Worm (Caenorhabditis elegans) whole organism, L3 larva: Measurements from ENCODE around the gene T20D4.3.

Source experiments
- R02D3.7 ChIP-seq: fragments of 150-350 bp; optimal IDR thresholded peaks from 2 replicates; lab custom pipeline; 2014; ENCODE audit warnings: missing biosample characterization, missing genetic modification characterization
- ZK546.5 ChIP-seq: sonication (generic microtip); optimal IDR thresholded peaks from 2 replicates; lab custom pipeline; 2017; ENCODE audit warnings: missing biosample characterization, missing genetic modification characterization
- aly-2 ChIP-seq: fragments of 150-350 bp; optimal IDR thresholded peaks from 2 replicates; lab custom pipeline; 2014; ENCODE audit warnings: missing biosample characterization, missing genetic modification characterization
- ama-1 ChIP-seq: fragments of 150-350 bp; optimal IDR thresholded peaks from 2 replicates; lab custom pipeline; 2018
- ceh-16 ChIP-seq: sonication (generic microtip); optimal IDR thresholded peaks from 2 replicates; lab custom pipeline; 2017; ENCODE audit warnings: missing biosample characterization, missing genetic modification characterization
- ceh-28 ChIP-seq: fragments of 150-350 bp; optimal IDR thresholded peaks from 2 replicates; lab custom pipeline; 2014; ENCODE audit warnings: missing biosample characterization, missing genetic modification reagents, missing genetic modification characterization
- ceh-82 ChIP-seq: fragments of 150-350 bp; optimal IDR thresholded peaks from 2 replicates; lab custom pipeline; 2014; ENCODE audit warnings: missing biosample characterization, missing genetic modification characterization
- ceh-9 ChIP-seq: sonication (generic microtip); optimal IDR thresholded peaks from 2 replicates; lab custom pipeline; 2018; ENCODE audit warnings: missing biosample characterization, missing genetic modification characterization
- daf-12 ChIP-seq: fragments of 150-350 bp; optimal IDR thresholded peaks from 2 replicates; lab custom pipeline; 2014; ENCODE audit warnings: missing biosample characterization, missing genetic modification reagents, missing genetic modification characterization
- egl-27 ChIP-seq: sonication (generic microtip); optimal IDR thresholded peaks from 4 replicates; lab custom pipeline; 2017; ENCODE audit warnings: missing biosample characterization, missing genetic modification reagents, missing genetic modification characterization
- egl-5 ChIP-seq: fragments of 150-350 bp; optimal IDR thresholded peaks from 2 replicates; lab custom pipeline; 2017; ENCODE audit warnings: missing biosample characterization, missing genetic modification reagents, missing genetic modification characterization, inconsistent platforms
- elt-1 ChIP-seq: fragments of 150-350 bp; optimal IDR thresholded peaks from 2 replicates; lab custom pipeline; 2014; ENCODE audit warnings: missing biosample characterization, missing genetic modification characterization
- elt-2 ChIP-seq: sonication (generic microtip); optimal IDR thresholded peaks from 2 replicates; lab custom pipeline; 2016; ENCODE audit warnings: missing genetic modification reagents, mild to moderate bottlenecking, missing genetic modification characterization, missing compliant biosample characterization
- elt-3 ChIP-seq, 3 experiments: fragments of 150-350 bp in 1 of 3; sonication (generic microtip) in 2 of 3; optimal IDR thresholded peaks; 2 replicates in 2 of 3; 4 replicates in 1 of 3; lab custom pipeline; 2014 to 2017; ENCODE audit warnings: missing biosample characterization in 3 of 3, missing genetic modification characterization in 3 of 3
- eor-1 ChIP-seq, 2 experiments: fragments of 150-350 bp; optimal IDR thresholded peaks; 2 replicates each; lab custom pipeline; 2014 to 2018; ENCODE audit warnings: missing biosample characterization in 2 of 2, missing genetic modification characterization in 2 of 2
- fkh-2 ChIP-seq: fragments of 150-350 bp; optimal IDR thresholded peaks from 2 replicates; lab custom pipeline; 2014; ENCODE audit warnings: missing biosample characterization, missing genetic modification reagents, missing genetic modification characterization
- jun-1 ChIP-seq: fragments of 150-350 bp; optimal IDR thresholded peaks from 2 replicates; lab custom pipeline; 2014; ENCODE audit warnings: missing biosample characterization, missing genetic modification reagents, missing genetic modification characterization
- lin-15B ChIP-seq: fragments of 150-350 bp; optimal IDR thresholded peaks from 2 replicates; lab custom pipeline; 2014; ENCODE audit warnings: missing biosample characterization, missing genetic modification characterization
- lsy-12 ChIP-seq: sonication (generic microtip); optimal IDR thresholded peaks from 2 replicates; lab custom pipeline; 2016; ENCODE audit warnings: mild to moderate bottlenecking, missing genetic modification characterization, missing compliant biosample characterization
- mdl-1 ChIP-seq: fragments of 150-350 bp; optimal IDR thresholded peaks from 2 replicates; lab custom pipeline; 2014; ENCODE audit warnings: missing biosample characterization, missing genetic modification characterization
- mml-1 ChIP-seq: fragments of 150-350 bp; sonication (generic microtip); optimal IDR thresholded peaks from 3 replicates; lab custom pipeline; 2014; ENCODE audit warnings: missing biosample characterization, missing genetic modification characterization
- nfya-1 ChIP-seq: sonication (generic microtip); optimal IDR thresholded peaks from 2 replicates; lab custom pipeline; 2017; ENCODE audit warnings: missing genetic modification characterization, mild to moderate bottlenecking, missing compliant biosample characterization, antibody characterized with exemption, moderate library complexity; ENCODE audit not compliant: insufficient read depth
- nhr-11 ChIP-seq: fragments of 150-350 bp; optimal IDR thresholded peaks from 2 replicates; lab custom pipeline; 2014; ENCODE audit warnings: missing biosample characterization, missing genetic modification characterization
- nhr-12 ChIP-seq: fragments of 150-350 bp; optimal IDR thresholded peaks from 2 replicates; lab custom pipeline; 2014; ENCODE audit warnings: missing biosample characterization, missing genetic modification characterization
- nhr-23 ChIP-seq: fragments of 150-350 bp; optimal IDR thresholded peaks from 2 replicates; lab custom pipeline; 2014; ENCODE audit warnings: missing biosample characterization, missing genetic modification reagents, missing genetic modification characterization
- nhr-237 ChIP-seq: fragments of 150-350 bp; optimal IDR thresholded peaks from 2 replicates; lab custom pipeline; 2014; ENCODE audit warnings: missing biosample characterization, missing genetic modification characterization
- nhr-25 ChIP-seq: sonication (generic microtip); optimal IDR thresholded peaks from 2 replicates; lab custom pipeline; 2017; ENCODE audit warnings: missing biosample characterization, missing genetic modification characterization
- nhr-28 ChIP-seq: fragments of 150-350 bp; optimal IDR thresholded peaks from 2 replicates; lab custom pipeline; 2014; ENCODE audit warnings: missing biosample characterization, missing genetic modification characterization
- nhr-43 ChIP-seq: sonication (generic microtip); optimal IDR thresholded peaks from 2 replicates; lab custom pipeline; 2016; ENCODE audit warnings: mild to moderate bottlenecking, missing genetic modification characterization, missing compliant biosample characterization; ENCODE audit not compliant: poor library complexity, severe bottlenecking
- nhr-67 ChIP-seq: fragments of 150-350 bp; optimal IDR thresholded peaks from 2 replicates; lab custom pipeline; 2014; ENCODE audit warnings: missing biosample characterization, missing genetic modification characterization
- nhr-77 ChIP-seq: fragments of 150-350 bp; optimal IDR thresholded peaks from 2 replicates; lab custom pipeline; 2014; ENCODE audit warnings: missing biosample characterization, missing genetic modification characterization
- pha-4 ChIP-seq: fragments of 150-350 bp; optimal IDR thresholded peaks from 2 replicates; lab custom pipeline; 2014; ENCODE audit warnings: missing biosample characterization, missing genetic modification reagents, missing genetic modification characterization
- pqm-1 ChIP-seq: fragments of 150-350 bp; optimal IDR thresholded peaks from 2 replicates; lab custom pipeline; 2017; ENCODE audit warnings: missing biosample characterization, missing genetic modification characterization, inconsistent platforms
- sea-2 ChIP-seq: fragments of 150-350 bp; sonication (generic microtip); optimal IDR thresholded peaks from 4 replicates; lab custom pipeline; 2014; ENCODE audit warnings: missing biosample characterization, missing genetic modification reagents, missing genetic modification characterization
- snpc-4 ChIP-seq: fragments of 150-350 bp; optimal IDR thresholded peaks from 2 replicates; lab custom pipeline; 2014; ENCODE audit warnings: missing biosample characterization, missing genetic modification characterization
- tbx-2 ChIP-seq: sonication (generic microtip); optimal IDR thresholded peaks from 2 replicates; lab custom pipeline; 2016; ENCODE audit warnings: mild to moderate bottlenecking, missing genetic modification characterization, missing compliant biosample characterization
- unc-62 ChIP-seq: fragments of 150-350 bp; sonication (generic microtip); optimal IDR thresholded peaks from 4 replicates; lab custom pipeline; 2014; ENCODE audit warnings: missing biosample characterization, missing genetic modification reagents, missing genetic modification characterization
- ztf-11 ChIP-seq: fragments of 150-350 bp; optimal IDR thresholded peaks from 2 replicates; lab custom pipeline; 2014; ENCODE audit warnings: missing biosample characterization, missing genetic modification characterization
- ztf-4 ChIP-seq: fragments of 150-350 bp; optimal IDR thresholded peaks from 2 replicates; lab custom pipeline; 2014; ENCODE audit warnings: missing biosample characterization, missing genetic modification characterization

T20D4.3 gene

DNA sequence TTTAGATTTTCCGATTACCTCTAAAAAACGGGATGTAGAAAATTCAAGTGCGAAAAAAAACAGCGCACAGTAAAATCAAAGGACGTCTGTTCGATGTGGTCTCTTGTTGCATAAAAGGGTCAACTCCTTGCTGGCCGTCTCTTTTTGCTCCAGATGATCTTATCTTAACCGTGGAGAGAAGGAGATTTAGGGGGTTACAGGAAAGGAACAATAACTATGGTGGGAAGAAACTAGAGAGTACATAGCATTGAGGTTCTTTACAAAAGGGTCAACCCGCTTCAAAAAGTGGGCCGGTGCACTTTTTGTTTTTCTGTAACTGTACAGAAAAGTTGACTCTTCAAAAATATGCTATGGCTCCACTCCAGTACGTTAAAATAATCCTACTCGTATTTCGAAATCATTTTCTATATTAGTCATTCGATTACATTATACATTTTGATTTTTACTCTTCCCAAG, 13.5 kb downstream of the T20D4.3 start, which contains the start of the genes T20D4.19 and srj-9:
T20D4.19 (minus strand) TSS at position 101 of the 456 bp plus-strand sequence.
srj-9 (plus strand) TSS at position 406 of the 456 bp plus-strand sequence.
- TF ChIP-seq nfya-1 (tag; lab: Kevin White, UChicago) (no peak), jun-1 (tag; lab: Kevin White, UChicago) (no peak), ceh-9 (no peak), mml-1 (tag; lab: Kevin White, UChicago) (no peak), egl-5 (tag; lab: Kevin White, UChicago) (no peak), R02D3.7 (no peak), nhr-77 (no peak), ceh-82 (tag; lab: Kevin White, UChicago) (no peak), nhr-12 (tag; lab: Kevin White, UChicago) (no peak), fkh-2 (tag; lab: Kevin White, UChicago) (no peak), nhr-67 (tag; lab: Kevin White, UChicago) (no peak), elt-1 (no peak), eor-1 (tag; optimal IDR thresholded peaks at IDR 0.05; lab: Kevin White, UChicago) (no peak), nhr-25 (tag; lab: Kevin White, UChicago) (no peak), ama-1 (lab: Kevin White, UChicago) (no peak), elt-3 (tag; optimal IDR thresholded peaks at IDR 0.05; lab: Kevin White, UChicago) (no peak), pqm-1 (tag; lab: Kevin White, UChicago) (no peak), daf-12 (tag; lab: Kevin White, UChicago) (no peak), lin-15B (tag; lab: Kevin White, UChicago) (no peak)

- TF ChIP-seq eor-1 (tag; optimal IDR thresholded peaks at IDR 0.05; lab: Kevin White, UChicago) (no peak), elt-2 (tag; lab: Kevin White, UChicago) (no peak), ceh-9 (no peak), lin-15B (tag; lab: Kevin White, UChicago) (no peak), tbx-2 (no peak), nhr-77 (no peak), pha-4 (tag; lab: Kevin White, UChicago) (no peak), ceh-16 (tag; lab: Kevin White, UChicago) (no peak), nhr-25 (tag; lab: Kevin White, UChicago) (no peak), ztf-11 (tag; lab: Kevin White, UChicago) (no peak), nfya-1 (tag; lab: Kevin White, UChicago) (no peak), R02D3.7 (no peak), pqm-1 (tag; lab: Kevin White, UChicago) (no peak), nhr-43 (no peak), snpc-4 (tag; lab: Kevin White, UChicago) (no peak), ama-1 (lab: Kevin White, UChicago) (no peak), nhr-12 (tag; lab: Kevin White, UChicago) (no peak), nhr-67 (tag; lab: Kevin White, UChicago) (no peak), sea-2 (no peak)
Measured at ce11 chrV:3442609-3443008, 24.6 kb downstream of the T20D4.3 start.

DNA sequence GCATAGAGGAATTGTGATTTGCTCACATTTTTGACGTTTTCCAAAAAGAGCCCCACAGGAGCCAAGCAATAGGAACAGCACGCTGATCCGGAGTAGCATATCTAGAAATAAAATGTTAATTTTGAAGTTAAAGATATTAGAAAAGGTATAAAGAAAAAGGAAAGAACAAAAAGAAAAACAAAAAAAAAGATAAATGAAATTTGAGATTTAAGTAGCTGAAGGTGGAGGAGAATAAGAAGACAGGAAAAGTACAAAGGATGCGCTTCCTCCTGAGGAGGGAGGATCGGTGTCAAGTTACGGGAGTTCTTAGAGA, 26.7 kb downstream of the T20D4.3 start, which contains the start of gene cfz-2:
cfz-2 (minus strand) TSS at position 101 of the 313 bp plus-strand sequence.
- TF ChIP-seq nhr-77 (no peak), nhr-11 (tag; lab: Kevin White, UChicago) (no peak), mdl-1 (no peak), jun-1 (tag; lab: Kevin White, UChicago) (no peak)

DNA sequence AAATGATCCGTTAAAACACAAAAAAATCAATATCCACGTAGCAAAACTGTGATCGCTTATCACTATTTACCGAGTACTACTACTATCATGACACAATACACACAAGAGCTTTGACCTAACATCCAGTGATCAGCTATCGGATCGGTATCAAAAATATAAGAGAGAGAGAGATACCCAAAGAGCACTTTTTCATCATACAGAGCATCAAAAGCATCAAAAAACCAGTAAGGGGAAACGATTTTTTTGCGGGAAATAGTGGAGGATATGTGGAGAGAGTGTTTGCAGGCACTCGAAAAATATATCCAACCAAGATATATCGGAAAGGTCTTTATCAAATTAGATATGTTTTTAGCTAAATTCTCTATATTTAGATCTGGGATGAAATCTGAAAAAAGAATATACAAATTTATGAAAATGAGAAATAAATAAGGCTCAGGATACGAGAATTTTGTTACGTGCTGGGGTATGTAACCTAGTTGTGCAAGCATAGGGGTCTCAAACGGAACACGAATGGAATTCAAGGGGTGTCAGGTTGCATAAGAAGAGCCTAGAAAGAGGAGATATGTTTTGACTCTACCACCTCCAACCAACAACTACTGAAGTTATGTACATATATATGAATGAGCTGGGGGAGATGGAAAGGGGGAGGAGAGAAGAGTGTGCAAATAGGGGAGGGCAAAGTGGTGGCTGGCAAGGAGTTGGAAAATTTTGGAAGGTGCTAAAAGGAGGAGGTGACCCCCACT, 27.2 kb downstream of the T20D4.3 start:
- TF ChIP-seq pha-4 (tag; lab: Kevin White, UChicago) (peak; percentile 10), unc-62 (no peak)

- TF ChIP-seq lsy-12 (tag; lab: Kevin White, UChicago) (no peak), ama-1 (lab: Kevin White, UChicago) (no peak), ztf-11 (tag; lab: Kevin White, UChicago) (no peak), ztf-4 (tag; lab: Kevin White, UChicago) (no peak), elt-3 (tag; optimal IDR thresholded peaks at IDR 0.05; lab: Kevin White, UChicago) (no peak), elt-2 (tag; lab: Kevin White, UChicago) (no peak), fkh-2 (tag; lab: Kevin White, UChicago) (no peak), nhr-237 (tag; lab: Kevin White, UChicago) (no peak), mdl-1 (no peak), nhr-28 (no peak), nhr-77 (no peak), nhr-23 (tag; lab: Kevin White, UChicago) (no peak), snpc-4 (tag; lab: Kevin White, UChicago) (no peak), egl-27 (no peak), lin-15B (tag; lab: Kevin White, UChicago) (no peak), ceh-28 (tag; lab: Kevin White, UChicago) (no peak), aly-2 (no peak), unc-62 (no peak), ZK546.5 (tag; lab: Kevin White, UChicago) (no peak), pqm-1 (tag; lab: Kevin White, UChicago) (no peak)
Measured at ce11 chrV:3449810-3450209, 31.8 kb downstream of the T20D4.3 start.
